Worm (Caenorhabditis elegans) whole organism, young adult: ENCODE data around the gene ZK1010.10.

Source experiments
- C06A6.2 ChIP-seq: fragments of 200-800 bp; sonication (Bioruptor generic); conservative IDR thresholded peaks from 2 replicates; pipeline ENCODE4 v1.3.6; 2022; ENCODE audit warnings: missing genetic modification characterization, missing compliant biosample characterization
- C17E4.6 ChIP-seq: fragments of 200-800 bp; sonication (Bioruptor generic); IDR thresholded peaks from 2 replicates; pipeline ENCODE4 v1.3.6; 2022; ENCODE audit warnings: missing genetic modification reagents, missing genetic modification characterization, missing compliant biosample characterization
- F22D6.2 ChIP-seq: sonication (generic microtip); optimal IDR thresholded peaks from 2 replicates; lab custom pipeline; 2016; ENCODE audit warnings: mild to moderate bottlenecking, missing genetic modification characterization, missing compliant biosample characterization
- F55B11.4 ChIP-seq: sonication (generic microtip); optimal IDR thresholded peaks from 2 replicates; lab custom pipeline; 2016; ENCODE audit warnings: missing compliant biosample characterization, missing genetic modification characterization, borderline replicate concordance; ENCODE audit not compliant: insufficient read depth
- F57C9.4 ChIP-seq: sonication (generic microtip); optimal IDR thresholded peaks from 2 replicates; lab custom pipeline; 2017; ENCODE audit warnings: mild to moderate bottlenecking, missing genetic modification characterization, missing compliant biosample characterization
- K12H6.12 ChIP-seq: fragments of 200-800 bp; sonication (Bioruptor generic); optimal IDR thresholded peaks from 2 replicates; lab custom pipeline; 2018; ENCODE audit warnings: mild to moderate bottlenecking, missing genetic modification characterization, missing compliant biosample characterization
- Y56A3A.18 ChIP-seq: fragments of 200-800 bp; sonication (Bioruptor generic); IDR thresholded peaks from 2 replicates; pipeline ENCODE4 v1.3.6; 2022; ENCODE audit warnings: missing genetic modification reagents, missing genetic modification characterization, missing compliant biosample characterization
- aptf-2 ChIP-seq: fragments of 200-800 bp; sonication (Bioruptor generic); conservative IDR thresholded peaks from 2 replicates; pipeline ENCODE4 v1.3.6; 2022; ENCODE audit warnings: missing genetic modification reagents, missing genetic modification characterization, missing compliant biosample characterization
- athp-1 ChIP-seq: sonication (generic microtip); optimal IDR thresholded peaks from 2 replicates; lab custom pipeline; 2017; ENCODE audit warnings: mild to moderate bottlenecking, missing genetic modification characterization, missing compliant biosample characterization
- attf-3 ChIP-seq: fragments of 200-800 bp; sonication (Bioruptor generic); conservative IDR thresholded peaks from 2 replicates; pipeline ENCODE4 v1.3.6; 2022; ENCODE audit warnings: missing genetic modification reagents, missing genetic modification characterization, missing compliant biosample characterization
- attf-6 ChIP-seq: fragments of 200-800 bp; sonication (Bioruptor generic); IDR thresholded peaks from 2 replicates; pipeline ENCODE4 v1.3.6; 2022; ENCODE audit warnings: missing genetic modification reagents, missing genetic modification characterization, missing compliant biosample characterization
- bed-1 ChIP-seq: fragments of 200-800 bp; sonication (Bioruptor generic); IDR thresholded peaks from 2 replicates; pipeline ENCODE4 v1.3.6; 2022; ENCODE audit warnings: missing genetic modification reagents, missing genetic modification characterization, missing compliant biosample characterization
- ceh-79 ChIP-seq: sonication (generic microtip); optimal IDR thresholded peaks from 2 replicates; lab custom pipeline; 2017; ENCODE audit warnings: mild to moderate bottlenecking, missing genetic modification characterization, missing compliant biosample characterization
- dox-1 ChIP-seq: fragments of 200-800 bp; sonication (Bioruptor generic); IDR thresholded peaks from 2 replicates; pipeline ENCODE4 v1.3.6; 2022; ENCODE audit warnings: missing genetic modification reagents, missing genetic modification characterization, missing compliant biosample characterization
- egrh-3 ChIP-seq: fragments of 200-800 bp; sonication (Bioruptor generic); IDR thresholded peaks from 2 replicates; pipeline ENCODE4 v1.3.6; 2022; ENCODE audit warnings: missing genetic modification reagents, missing genetic modification characterization, missing compliant biosample characterization
- hlh-12 ChIP-seq: sonication (generic microtip); optimal IDR thresholded peaks from 2 replicates; lab custom pipeline; 2016; ENCODE audit warnings: missing genetic modification characterization, missing compliant biosample characterization
- hrde-1 ChIP-seq: sonication (generic microtip); optimal IDR thresholded peaks from 2 replicates; lab custom pipeline; 2016; ENCODE audit warnings: missing genetic modification characterization, mild to moderate bottlenecking, missing compliant biosample characterization, moderate library complexity, missing genotype, missing genetic modification reagents, borderline replicate concordance
- hsf-1 ChIP-seq: fragments of 200-800 bp; sonication (Bioruptor generic); IDR thresholded peaks from 2 replicates; pipeline ENCODE4 v1.3.6; 2022; ENCODE audit warnings: missing genetic modification reagents, missing genetic modification characterization, missing compliant biosample characterization
- lin-26 ChIP-seq: fragments of 200-800 bp; sonication (Bioruptor generic); IDR thresholded peaks from 2 replicates; pipeline ENCODE4 v1.3.6; 2022; ENCODE audit warnings: missing genetic modification reagents, missing genetic modification characterization, missing compliant biosample characterization
- lin-54 ChIP-seq: fragments of 200-800 bp; sonication (Bioruptor generic); optimal IDR thresholded peaks from 2 replicates; lab custom pipeline; 2018; ENCODE audit warnings: mild to moderate bottlenecking, missing genetic modification characterization, missing compliant biosample characterization
- nfya-1 ChIP-seq: sonication (generic microtip); optimal IDR thresholded peaks from 2 replicates; lab custom pipeline; 2017; ENCODE audit warnings: antibody characterized with exemption, missing compliant biosample characterization, missing genetic modification characterization, borderline replicate concordance; ENCODE audit not compliant: insufficient read depth
- nfyb-1 ChIP-seq: fragments of 200-800 bp; sonication (Bioruptor generic); IDR thresholded peaks from 2 replicates; pipeline ENCODE4 v1.3.6; 2022; ENCODE audit warnings: missing genetic modification reagents, missing genetic modification characterization, missing compliant biosample characterization
- nhr-80 ChIP-seq: sonication (generic microtip); optimal IDR thresholded peaks from 2 replicates; lab custom pipeline; 2016; ENCODE audit warnings: missing genetic modification characterization, missing compliant biosample characterization
- rcor-1 ChIP-seq: fragments of 200-800 bp; sonication (Bioruptor generic); IDR thresholded peaks from 2 replicates; pipeline ENCODE4 v1.3.6; 2022; ENCODE audit warnings: missing genetic modification reagents, missing genetic modification characterization, missing compliant biosample characterization
- rpc-1 ChIP-seq, 2 experiments: fragments of 150-350 bp in 1 of 2; sonication (generic microtip) in 1 of 2; optimal IDR thresholded peaks; 2 replicates each; lab custom pipeline; 2014 to 2018; ENCODE audit warnings: missing biosample characterization in 1 of 2, missing genetic modification characterization in 1 of 2, missing genetic modification reagents in 1 of 2, missing genotype in 1 of 2
- zfh-2 ChIP-seq: fragments of 200-800 bp; sonication (Bioruptor generic); conservative IDR thresholded peaks from 2 replicates; pipeline ENCODE4 v1.3.6; 2022; ENCODE audit warnings: missing genetic modification reagents, missing genetic modification characterization, missing compliant biosample characterization
- ztf-18 ChIP-seq: sonication (generic microtip); optimal IDR thresholded peaks from 2 replicates; lab custom pipeline; 2016; ENCODE audit warnings: missing genotype, mild to moderate bottlenecking, missing genetic modification characterization, missing compliant biosample characterization
- ztf-22 ChIP-seq: fragments of 200-800 bp; sonication (Bioruptor generic); optimal IDR thresholded peaks from 2 replicates; lab custom pipeline; 2018; ENCODE audit warnings: mild to moderate bottlenecking, missing genetic modification characterization, moderate library complexity, missing compliant biosample characterization
- ztf-25 ChIP-seq: fragments of 200-800 bp; sonication (Bioruptor generic); IDR thresholded peaks from 2 replicates; pipeline ENCODE4 v1.3.6; 2022; ENCODE audit warnings: missing genetic modification reagents, missing genetic modification characterization, missing compliant biosample characterization
- ztf-26 ChIP-seq: sonication (generic microtip); optimal IDR thresholded peaks from 2 replicates; lab custom pipeline; 2017; ENCODE audit warnings: missing genetic modification characterization, missing compliant biosample characterization

ZK1010.10 gene

DNA sequence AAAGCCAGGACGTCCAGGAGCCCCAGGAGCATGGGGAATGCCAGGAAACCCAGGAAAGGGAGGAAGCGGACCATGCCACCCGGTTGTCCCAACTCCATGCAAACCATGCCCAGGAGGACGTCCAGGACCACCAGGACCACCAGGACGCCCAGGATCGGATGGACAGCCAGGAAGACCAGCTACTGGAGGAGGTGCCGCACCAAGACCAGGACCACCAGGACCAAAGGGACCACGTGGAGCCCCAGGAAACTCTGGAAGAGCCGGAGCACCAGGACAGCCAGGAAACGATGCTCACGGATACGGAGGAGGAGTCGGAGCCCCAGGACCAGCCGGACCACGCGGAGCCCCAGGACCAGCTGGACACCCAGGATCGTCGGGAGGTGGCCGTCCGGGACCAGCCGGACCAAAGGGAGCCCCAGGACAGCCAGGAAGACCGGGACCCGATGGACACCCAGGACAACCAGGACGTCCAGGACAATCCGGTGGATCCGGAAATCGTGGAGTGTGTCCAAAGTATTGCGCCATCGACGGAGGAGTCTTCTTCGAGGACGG, 17.4 kb downstream of the ZK1010.10 start:
- TF ChIP-seq hsf-1 (GFP tag; lab: Robert Waterston, UW) (0 out of 2 replicates have a peak, but pooled peaks have one; percentile 36), dox-1 (peak; percentile 52; the same call in 1 of the 2 replicates), K12H6.12 (no peak), zfh-2 (GFP tag; lab: Robert Waterston, UW) (peak; percentile 95), egrh-3 (GFP tag; lab: Robert Waterston, UW) (peak; percentile 95), F22D6.2 (tag; lab: Kevin White, UChicago) (no peak)

DNA sequence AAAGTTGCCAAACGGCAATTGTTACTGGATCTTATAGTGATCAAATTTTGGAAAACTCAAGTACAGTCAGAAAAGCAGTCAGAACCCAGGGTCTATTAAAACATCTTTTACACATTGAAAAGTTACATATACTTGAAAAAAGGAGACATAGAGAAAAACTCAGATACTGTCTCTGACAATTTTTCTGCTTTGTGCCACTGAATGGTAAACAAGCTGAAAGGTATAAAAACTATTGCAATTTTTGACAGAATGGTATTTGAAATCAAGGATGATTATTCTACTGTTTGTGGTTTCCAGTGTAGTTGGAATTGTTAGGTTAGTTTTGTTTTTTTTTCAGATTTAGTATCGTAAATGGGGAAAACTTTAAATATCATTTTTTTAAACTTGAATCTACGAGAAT, 18.6 kb downstream of the ZK1010.10 start, which contains the start of gene cyp-13A11:
Gene cyp-13A11 (plus strand): TSS at position 266 of the 400 bp plus-strand sequence.
- TF ChIP-seq lin-54 (GFP tag; lab: Kevin White, UChicago) = no peak
- TF ChIP-seq ztf-18 (tag; lab: Kevin White, UChicago) = no peak
- no peak for TF ChIP-seq ztf-26 (tag; lab: Kevin White, UChicago)
- no peak for TF ChIP-seq ztf-25 (GFP tag; lab: Robert Waterston, UW)
- no peak for TF ChIP-seq ztf-22
- no peak for TF ChIP-seq C06A6.2 (GFP tag; lab: Robert Waterston, UW)
- no peak for TF ChIP-seq hrde-1 (tag; lab: Kevin White, UChicago)
- TF ChIP-seq hlh-12 (tag; lab: Kevin White, UChicago) = no peak
- no peak for TF ChIP-seq ceh-79 (tag; lab: Kevin White, UChicago)
- TF ChIP-seq F57C9.4 = no peak
- no peak for TF ChIP-seq hsf-1 (GFP tag; lab: Robert Waterston, UW)
- TF ChIP-seq rcor-1 (GFP tag; lab: Robert Waterston, UW) = no peak
- TF ChIP-seq attf-6 = no peak
- no peak for TF ChIP-seq lin-26 (GFP tag; lab: Robert Waterston, UW)
- no peak for TF ChIP-seq athp-1 (tag; lab: Kevin White, UChicago)
- TF ChIP-seq bed-1 (GFP tag; lab: Robert Waterston, UW) = no peak
- TF ChIP-seq Y56A3A.18 (GFP tag; lab: Robert Waterston, UW) = no peak

DNA sequence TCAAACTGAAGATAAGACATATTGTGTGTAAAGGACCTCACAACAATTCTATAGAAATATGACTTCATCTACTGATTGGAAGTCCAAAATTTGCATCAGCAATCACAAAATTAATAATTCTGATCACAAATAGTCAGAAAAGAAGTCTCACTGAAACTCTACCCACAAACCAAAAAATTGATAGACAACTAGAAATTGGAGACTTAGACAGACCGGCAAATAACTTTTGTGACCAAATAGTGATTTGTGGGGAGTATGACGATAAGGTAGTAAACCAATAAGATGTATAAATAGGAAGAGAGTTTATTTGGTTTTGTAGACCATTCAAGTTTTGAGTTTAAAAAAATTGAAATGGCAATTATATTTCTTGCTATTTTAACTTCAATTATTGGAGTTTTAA, 22.1 kb downstream of the ZK1010.10 start, which contains the start of gene cyp-13A12:
Gene cyp-13A12 (plus strand): TSS at position 267 of the 400 bp plus-strand sequence.
- TF ChIP-seq nhr-80 (tag; lab: Kevin White, UChicago) (peak; percentile 48), F55B11.4 (tag; lab: Kevin White, UChicago) (no peak)

DNA sequence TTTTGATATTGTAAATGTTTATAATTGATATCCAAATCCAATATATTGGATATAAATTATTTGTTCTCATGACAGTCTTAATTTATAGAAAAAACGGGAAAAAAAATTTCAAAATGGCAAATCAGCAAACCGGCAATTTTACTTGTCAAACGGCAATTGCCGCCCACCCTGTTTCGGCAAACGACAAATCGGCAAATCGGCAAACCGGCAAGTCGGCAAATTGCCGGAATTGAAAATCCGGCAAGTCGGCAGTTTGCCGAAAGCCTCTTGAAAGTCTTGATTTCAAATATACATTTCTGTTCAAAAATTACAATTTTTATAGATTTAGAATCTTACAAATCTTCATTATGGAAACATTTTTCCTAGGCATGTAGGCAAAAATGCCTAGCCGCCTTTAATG, 25.8 kb downstream of the ZK1010.10 start:
- TF ChIP-seq aptf-2 (GFP tag; lab: Robert Waterston, UW) (no peak), C17E4.6 (GFP tag; lab: Robert Waterston, UW) (no peak), nfya-1 (tag; lab: Kevin White, UChicago) (no peak), attf-3 (no peak)

DNA sequence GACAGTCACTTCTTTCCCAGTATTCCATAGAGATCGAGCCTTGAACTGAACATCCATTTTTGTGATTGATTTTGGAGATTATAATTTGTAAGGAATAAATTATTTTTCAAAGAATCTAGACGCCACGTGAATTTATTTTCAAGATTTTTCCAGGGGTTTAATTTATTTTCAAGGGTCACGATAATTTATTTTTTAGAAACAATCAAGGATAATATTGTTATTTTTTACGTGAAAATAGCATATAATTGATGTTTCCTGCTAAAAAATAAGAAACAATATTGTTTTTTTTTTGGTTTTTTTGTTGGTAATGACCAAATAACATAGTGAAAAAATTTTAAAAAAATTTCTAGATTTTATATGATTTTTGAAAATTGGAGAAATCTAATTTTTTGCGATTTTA, 27.4 kb downstream of the ZK1010.10 start, which contains the start of gene F14F7.4:
Gene F14F7.4 (minus strand): TSS at position 101 of the 400 bp plus-strand sequence.
- no peak for TF ChIP-seq rpc-1 (optimal IDR thresholded peaks at IDR 0.05; lab: Kevin White, UChicago)
- TF ChIP-seq rpc-1 (tag; optimal IDR thresholded peaks at IDR 0.05; lab: Kevin White, UChicago) = no peak
- no peak for TF ChIP-seq nfyb-1 (GFP tag; lab: Robert Waterston, UW)
- TF ChIP-seq, all 124 proteins: peak for 0
